Worm (Caenorhabditis elegans) whole organism, L4 larva: Measurements from ENCODE around the gene C17C3.9.

Experiments
- F37D6.2 ChIP-seq: sonication (generic microtip); optimal IDR thresholded peaks from 2 replicates; lab custom pipeline; 2016; ENCODE audit warnings: mild to moderate bottlenecking, missing genetic modification characterization, missing compliant biosample characterization
- aha-1 ChIP-seq: fragments of 150-350 bp; peaks from one replicate; lab custom pipeline; 2014; ENCODE audit warnings: missing biosample characterization, missing genetic modification characterization
- dve-1 ChIP-seq: sonication (generic microtip); optimal IDR thresholded peaks from 2 replicates; lab custom pipeline; 2017; ENCODE audit warnings: antibody characterized with exemption, mild to moderate bottlenecking, missing genetic modification characterization, missing compliant biosample characterization; ENCODE audit not compliant: insufficient read depth
- snpc-4 ChIP-seq: fragments of 150-350 bp; optimal IDR thresholded peaks from 2 replicates; lab custom pipeline; 2014; ENCODE audit warnings: missing biosample characterization, missing genetic modification characterization
- zip-11 ChIP-seq: fragments of 200-800 bp; sonication (Bioruptor generic); IDR thresholded peaks from 2 replicates; pipeline ENCODE4 v1.3.6; 2022; ENCODE audit warnings: missing genetic modification characterization, missing compliant biosample characterization
- ztf-11 ChIP-seq: fragments of 150-350 bp; optimal IDR thresholded peaks from 2 replicates; lab custom pipeline; 2014; ENCODE audit warnings: missing biosample characterization, missing genetic modification characterization

DNA sequence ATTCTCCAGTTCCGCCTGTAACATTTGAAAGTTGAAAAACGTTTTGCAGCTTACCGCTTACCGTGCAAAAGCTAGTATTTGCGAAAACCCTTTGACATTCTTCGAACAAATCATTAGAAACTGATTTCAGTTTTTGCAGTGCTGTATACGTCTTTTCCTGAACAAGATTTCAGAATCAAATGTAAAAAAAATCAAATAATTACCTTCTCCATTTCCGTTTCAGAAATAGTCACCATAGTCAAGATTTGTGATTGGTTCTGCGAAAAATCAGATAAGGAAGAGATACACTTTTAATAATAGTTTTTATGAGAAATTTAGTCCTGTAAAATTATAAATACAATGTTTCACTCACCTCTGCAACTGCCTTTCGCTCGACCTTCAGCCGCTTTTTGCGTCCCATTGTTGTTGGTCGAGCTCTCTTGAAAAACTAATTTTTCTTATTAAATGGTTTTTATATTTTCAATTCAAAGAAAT lies at the start of gene C17C3.9:
- no peak for TF ChIP-seq snpc-4 (tag; lab: Kevin White, UChicago)
- TF ChIP-seq ztf-11 (tag; lab: Kevin White, UChicago), result no peak
- TF ChIP-seq aha-1 (tag; lab: Kevin White, UChicago), result no peak
- no peak for TF ChIP-seq F37D6.2
- TF ChIP-seq zip-11 (GFP tag; lab: Robert Waterston, UW), result no peak
- no peak for TF ChIP-seq dve-1 (tag; lab: Kevin White, UChicago)
